Worm (Caenorhabditis elegans): ENCODE data around the gene T19H12.12.
"Not testable (repeated sequence)": the region's sequence is repeated elsewhere in the genome, so short reads cannot be mapped to it uniquely, and the experiment has no call there.

The T19H12.12 gene

DNA sequence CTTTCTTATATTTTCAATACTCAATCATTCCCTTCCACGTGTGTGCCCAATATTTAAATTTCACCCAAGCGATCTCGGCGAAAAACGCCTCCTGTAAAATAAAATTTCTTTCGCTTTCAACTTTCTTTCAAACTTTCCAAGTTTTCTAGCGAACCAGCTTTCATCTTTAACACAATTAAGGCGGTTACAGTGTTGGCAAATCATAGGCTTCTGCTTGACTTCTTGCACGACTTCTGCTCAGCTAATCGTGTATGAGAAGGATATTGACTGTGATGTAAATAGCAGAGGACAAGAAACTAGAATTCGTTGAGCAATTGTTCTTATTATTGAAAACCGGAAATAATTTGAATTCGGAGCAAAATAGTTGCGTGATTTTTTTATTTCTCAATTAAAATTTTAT, 6.7 kb downstream of the T19H12.12 start:
- TF ChIP-seq mab-5 (tag; optimal IDR thresholded peaks at IDR 0.05): no peak
- TF ChIP-seq lin-13 (tag; optimal IDR thresholded peaks at IDR 0.05): no peak
- no peak for TF ChIP-seq tbx-8 (GFP tag; optimal IDR thresholded peaks at IDR 0.05)
- TF ChIP-seq ces-1 (GFP tag; optimal IDR thresholded peaks at IDR 0.05): no peak
- TF ChIP-seq sptf-1 (tag; optimal IDR thresholded peaks at IDR 0.05): no peak
- no peak for TF ChIP-seq flh-1 (GFP tag; optimal IDR thresholded peaks at IDR 0.05)
- no peak for TF ChIP-seq ceh-43 (GFP tag; optimal IDR thresholded peaks at IDR 0.05)
- TF ChIP-seq nhr-2 (tag; optimal IDR thresholded peaks at IDR 0.05): no peak
- no peak for TF ChIP-seq unc-62 (GFP tag; optimal IDR thresholded peaks at IDR 0.05)
- TF ChIP-seq bed-3 (GFP tag; optimal IDR thresholded peaks at IDR 0.05): no peak
- no peak for TF ChIP-seq cnd-1 (tag; optimal IDR thresholded peaks at IDR 0.05)
- no peak for TF ChIP-seq lin-32 (GFP tag; optimal IDR thresholded peaks at IDR 0.05)
- TF ChIP-seq unc-120 (tag; optimal IDR thresholded peaks at IDR 0.05; ENCODE audit: poor library complexity, severe bottlenecking): no peak
- no peak for TF ChIP-seq nhr-12 (tag; optimal IDR thresholded peaks at IDR 0.05)
- TF ChIP-seq ceh-83 (GFP tag; optimal IDR thresholded peaks at IDR 0.05): no peak

DNA sequence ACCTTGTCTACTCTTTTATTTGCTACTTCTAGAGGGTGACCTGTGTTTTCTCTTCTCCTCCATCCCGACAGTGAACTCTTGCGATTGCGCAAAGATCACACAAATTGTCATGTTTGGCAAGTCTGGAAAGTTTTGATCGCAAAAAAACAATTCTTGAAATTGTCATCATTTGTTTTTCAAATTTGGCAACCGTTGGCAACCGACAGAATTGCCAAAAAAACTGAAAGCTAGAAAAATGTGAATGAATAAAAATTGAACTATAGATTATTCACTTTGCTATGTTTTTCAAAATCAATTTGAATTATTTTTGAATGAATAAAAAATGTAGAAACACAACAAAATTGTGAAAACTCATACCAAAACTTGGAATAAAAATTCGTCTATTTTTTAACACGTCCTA, 10.4 kb downstream of the T19H12.12 start, which contains the start of gene ugt-11:
ugt-11 (minus strand) TSS at position 101 of the 400 bp plus-strand sequence.
- TF ChIP-seq hlh-1 (tag; optimal IDR thresholded peaks at IDR 0.05) (no peak), lin-13 (tag; optimal IDR thresholded peaks at IDR 0.05) (no peak), ceh-83 (GFP tag; optimal IDR thresholded peaks at IDR 0.05) (no peak), pha-4 (tag; optimal IDR thresholded peaks at IDR 0.05) (no peak), unc-39 (tag; optimal IDR thresholded peaks at IDR 0.05) (no peak), bed-3 (GFP tag; optimal IDR thresholded peaks at IDR 0.05) (no peak), mep-1 (tag; optimal IDR thresholded peaks at IDR 0.05) (no peak), snpc-4 (tag; optimal IDR thresholded peaks at IDR 0.05) (no peak), elt-3 (tag; optimal IDR thresholded peaks at IDR 0.05) (no peak)

DNA sequence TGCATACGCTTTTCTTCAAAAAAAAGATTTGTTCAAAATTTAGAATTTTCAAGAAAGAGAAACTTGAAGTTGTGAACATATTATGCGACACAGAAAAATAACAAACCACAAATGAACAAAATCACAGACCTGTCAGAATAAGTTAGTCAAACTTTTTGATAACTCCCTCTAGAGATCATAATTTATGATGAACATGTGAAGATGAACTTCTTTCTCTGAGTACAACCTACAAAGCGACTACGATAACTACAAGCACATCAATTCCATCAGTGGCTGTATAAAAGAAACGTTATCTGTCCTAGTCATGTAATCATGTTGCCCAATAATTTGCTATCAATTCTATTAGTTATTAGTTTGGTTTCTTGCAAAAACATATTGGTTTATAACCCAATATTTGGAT, 11.2 kb downstream of the T19H12.12 start, which contains the start of gene ugt-9:
ugt-9 (plus strand) TSS at position 305 of the 400 bp plus-strand sequence.
- no peak for TF ChIP-seq unc-62 (GFP tag; optimal IDR thresholded peaks at IDR 0.05)
- no peak for TF ChIP-seq lin-13 (tag; optimal IDR thresholded peaks at IDR 0.05)
- no peak for TF ChIP-seq cnd-1 (tag; optimal IDR thresholded peaks at IDR 0.05)
- no peak for TF ChIP-seq lsy-2 (tag; optimal IDR thresholded peaks at IDR 0.05)
- no peak for TF ChIP-seq ces-1 (GFP tag; optimal IDR thresholded peaks at IDR 0.05)
- TF ChIP-seq drap-1 (GFP tag; optimal IDR thresholded peaks at IDR 0.05): no peak
- no peak for TF ChIP-seq bed-3 (GFP tag; optimal IDR thresholded peaks at IDR 0.05)
- TF ChIP-seq ham-2 (GFP tag; optimal IDR thresholded peaks at IDR 0.05): no peak
- no peak for TF ChIP-seq unc-39 (tag; optimal IDR thresholded peaks at IDR 0.05)
- TF ChIP-seq pha-4 (tag; optimal IDR thresholded peaks at IDR 0.05): no peak
- TF ChIP-seq elt-1 (tag; optimal IDR thresholded peaks at IDR 0.05; ENCODE audit: borderline replicate concordance, insufficient read depth): no peak
- no peak for TF ChIP-seq tbx-8 (GFP tag; optimal IDR thresholded peaks at IDR 0.05)
- TF ChIP-seq nhr-28 (tag; optimal IDR thresholded peaks at IDR 0.05): no peak
- no peak for TF ChIP-seq M03D4.4 (tag; optimal IDR thresholded peaks at IDR 0.05)
- TF ChIP-seq snpc-4 (tag; optimal IDR thresholded peaks at IDR 0.05): no peak
- TF ChIP-seq ceh-83 (GFP tag; optimal IDR thresholded peaks at IDR 0.05): no peak
- TF ChIP-seq flh-1 (GFP tag; optimal IDR thresholded peaks at IDR 0.05): no peak

DNA sequence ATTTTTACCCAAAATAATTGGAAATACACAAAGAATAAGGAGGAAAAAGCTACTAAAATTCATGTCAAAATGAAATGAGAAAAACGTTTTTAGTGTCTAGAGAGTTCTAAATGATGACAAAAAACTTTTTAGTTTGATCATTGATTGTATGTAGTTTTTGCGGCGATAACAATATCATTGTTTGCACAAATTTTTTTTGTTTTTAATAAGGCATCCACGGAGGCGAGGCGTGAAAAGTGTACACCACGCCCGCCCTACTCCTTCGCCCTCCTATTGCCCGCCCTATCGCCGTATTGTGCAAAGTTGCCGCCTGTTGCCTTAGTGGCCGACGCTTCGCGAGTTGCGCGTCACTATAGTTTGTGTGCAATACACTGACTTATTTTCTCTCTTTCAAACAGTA, 15.4 kb downstream of the T19H12.12 start, which contains the start of gene ugt-10:
ugt-10 (minus strand) TSS at position 101 of the 400 bp plus-strand sequence.
- not testable (repeated sequence) for TF ChIP-seq nhr-237 (tag; optimal IDR thresholded peaks at IDR 0.05); tbx-8 (GFP tag; optimal IDR thresholded peaks at IDR 0.05); hlh-1 (tag; optimal IDR thresholded peaks at IDR 0.05)

DNA sequence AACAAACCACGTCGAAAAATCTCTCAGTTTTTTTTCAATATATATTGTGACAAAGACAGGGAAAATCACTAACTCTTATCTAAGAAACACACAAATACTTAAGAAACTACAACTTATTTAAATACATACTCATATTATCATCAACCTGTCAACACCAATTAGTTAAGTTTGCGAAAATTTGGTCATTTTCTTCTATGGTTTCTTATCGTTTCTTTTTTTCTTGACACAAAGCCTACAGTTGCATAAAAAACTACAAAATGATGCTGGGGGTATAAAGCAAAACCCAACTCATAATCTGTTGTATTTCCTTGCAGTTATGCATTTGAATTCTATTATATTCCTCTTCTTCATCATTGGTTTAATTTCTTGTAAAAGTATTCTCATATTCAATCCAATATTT, 16.5 kb downstream of the T19H12.12 start, which contains the start of gene ugt-67:
ugt-67 (plus strand) TSS at position 301 of the 400 bp plus-strand sequence.
- no peak for TF ChIP-seq nhr-237 (tag; optimal IDR thresholded peaks at IDR 0.05)
- no peak for TF ChIP-seq ceh-43 (GFP tag; optimal IDR thresholded peaks at IDR 0.05)
- no peak for TF ChIP-seq bed-3 (GFP tag; optimal IDR thresholded peaks at IDR 0.05)
- no peak for TF ChIP-seq pha-4 (tag; optimal IDR thresholded peaks at IDR 0.05)
- TF ChIP-seq sptf-1 (tag; optimal IDR thresholded peaks at IDR 0.05): no peak
- TF ChIP-seq ztf-11 (tag; optimal IDR thresholded peaks at IDR 0.05): no peak
- TF ChIP-seq mls-2 (tag; optimal IDR thresholded peaks at IDR 0.05): no peak
- TF ChIP-seq snpc-4 (tag; optimal IDR thresholded peaks at IDR 0.05): no peak
- no peak for TF ChIP-seq zip-8 (tag; optimal IDR thresholded peaks at IDR 0.05)
- TF ChIP-seq elt-3 (tag; optimal IDR thresholded peaks at IDR 0.05): no peak
- no peak for TF ChIP-seq blmp-1 (tag; optimal IDR thresholded peaks at IDR 0.05)
- TF ChIP-seq unc-62 (GFP tag; optimal IDR thresholded peaks at IDR 0.05): no peak
- TF ChIP-seq M03D4.4 (tag; optimal IDR thresholded peaks at IDR 0.05): no peak

Data from whole organism, mixed stage, embryonic.